Worm (Caenorhabditis elegans): ENCODE results near the gene B0284.3.

DNA sequence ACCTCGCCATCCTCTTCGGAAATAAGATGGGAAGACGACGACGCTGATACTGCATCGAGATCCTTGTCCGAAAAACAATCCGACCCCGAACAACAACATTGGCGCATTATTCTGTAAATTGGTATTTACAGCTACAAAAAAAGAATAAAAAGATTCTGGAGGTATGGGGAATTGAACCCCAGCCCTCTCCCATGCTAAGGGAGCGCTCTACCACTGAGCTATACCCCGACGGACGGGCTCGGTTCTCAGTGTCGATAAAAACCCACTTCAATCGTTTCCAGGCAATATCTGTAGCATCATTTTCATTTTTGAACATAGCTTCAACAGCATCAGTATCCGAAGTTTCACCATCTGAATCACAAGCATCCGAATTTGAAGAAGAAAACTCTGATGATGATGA, 49.2 kb upstream of the B0284.3 start:
- no peak for TF ChIP-seq skn-1 (tag; optimal IDR thresholded peaks at IDR 0.05)
- no peak for TF ChIP-seq ceh-82 (tag; optimal IDR thresholded peaks at IDR 0.05)
- no peak for TF ChIP-seq egl-27 (tag; optimal IDR thresholded peaks at IDR 0.05)
- TF ChIP-seq fos-1 (tag; optimal IDR thresholded peaks at IDR 0.05), result no peak
- TF ChIP-seq nhr-76 (tag; optimal IDR thresholded peaks at IDR 0.05), result no peak
- no peak for TF ChIP-seq ceh-9 (tag; optimal IDR thresholded peaks at IDR 0.05)
- no peak for TF ChIP-seq nhr-11 (tag; optimal IDR thresholded peaks at IDR 0.05)
